Fruit fly (Drosophila melanogaster) whole organism, prepupa: Measurements from ENCODE around the gene Crz.

Experiments
- CG4318 ChIP-seq: fragments of 200-800 bp; sonication (Bioruptor generic); optimal IDR thresholded peaks from 3 replicates; lab custom pipeline; 2017; ENCODE audit warnings: missing biosample characterization, mild to moderate bottlenecking, missing genetic modification characterization
- CG6792 ChIP-seq: fragments of 200-800 bp; sonication (Bioruptor generic); optimal IDR thresholded peaks from 3 replicates; lab custom pipeline; 2016; ENCODE audit warnings: missing biosample characterization, missing genetic modification characterization
- Sox14 ChIP-seq: fragments of 200-800 bp; sonication (Bioruptor generic); optimal IDR thresholded peaks from 3 replicates; lab custom pipeline; 2016; ENCODE audit warnings: missing biosample characterization, missing genetic modification characterization
- fkh ChIP-seq: fragments of 200-800 bp; sonication (Bioruptor generic); optimal IDR thresholded peaks from 3 replicates; lab custom pipeline; 2017; ENCODE audit warnings: missing biosample characterization, mild to moderate bottlenecking, missing genetic modification characterization, moderate library complexity

DNA sequence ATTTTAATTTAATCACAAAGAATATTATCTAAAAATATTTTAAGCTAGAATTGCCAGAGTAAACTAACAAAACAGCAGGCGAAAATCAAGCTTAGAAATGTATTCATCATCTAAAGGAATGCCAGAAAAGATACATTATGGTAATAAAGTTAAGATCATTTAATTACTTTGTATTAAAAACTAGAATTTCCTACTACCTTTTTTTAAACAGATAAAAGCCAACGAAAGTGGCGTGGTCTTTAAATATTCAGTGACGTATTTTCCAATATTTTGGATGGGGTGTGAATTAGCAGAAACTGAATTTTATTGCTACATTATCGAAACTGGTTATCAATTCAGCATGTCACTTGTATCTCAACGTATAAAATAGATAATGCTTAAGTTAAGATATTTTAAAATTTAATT, 22.3 kb upstream of the Crz start:
- TF ChIP-seq Sox14 (GFP tag; lab: Kevin White, UChicago) (peak; percentile 49), CG6792 (peak; percentile 34), CG4318 (GFP tag; lab: Kevin White, UChicago) (peak; percentile 67), fkh (GFP tag; lab: Kevin White, UChicago) (no peak)
